Fruit fly (Drosophila melanogaster) whole organism, embryonic: ENCODE data around the gene Fam92.

Source experiments
- B-H1 ChIP-seq: fragments of 200-800 bp; sonication (Bioruptor generic); IDR thresholded peaks from 3 replicates; pipeline ENCODE4 v1.3.6; 2022; ENCODE audit warnings: missing biosample characterization, missing genetic modification characterization
- B-H2 ChIP-seq: fragments of 200-800 bp; sonication (Bioruptor generic); optimal IDR thresholded peaks from 2 replicates; lab custom pipeline; 2018; ENCODE audit warnings: missing biosample characterization, mild to moderate bottlenecking, missing genetic modification characterization
- CG10267 ChIP-seq: fragments of 200-800 bp; sonication (Bioruptor generic); optimal IDR thresholded peaks from 2 replicates; lab custom pipeline; 2018; ENCODE audit warnings: missing biosample characterization, mild to moderate bottlenecking, missing genetic modification characterization, moderate library complexity
- CG11398 ChIP-seq: fragments of 200-800 bp; sonication (Bioruptor generic); optimal IDR thresholded peaks from 2 replicates; lab custom pipeline; 2016; ENCODE audit warnings: missing biosample characterization, missing genetic modification characterization
- CG12071 ChIP-seq: fragments of 200-800 bp; sonication (Bioruptor generic); optimal IDR thresholded peaks from 3 replicates; lab custom pipeline; 2018; ENCODE audit warnings: missing biosample characterization, mild to moderate bottlenecking, missing genetic modification characterization
- CG1529 ChIP-seq: fragments of 200-800 bp; sonication (Bioruptor generic); optimal IDR thresholded peaks from 3 replicates; lab custom pipeline; 2018; ENCODE audit warnings: missing biosample characterization, missing genetic modification characterization
- CG16815 ChIP-seq: fragments of 200-800 bp; sonication (Bioruptor generic); optimal IDR thresholded peaks from 3 replicates; lab custom pipeline; 2017; ENCODE audit warnings: missing biosample characterization, mild to moderate bottlenecking, missing genetic modification characterization
- CG17612 ChIP-seq: fragments of 200-800 bp; sonication (Bioruptor generic); IDR thresholded peaks from 2 replicates; pipeline ENCODE4 v1.3.6; 2022; ENCODE audit warnings: missing biosample characterization, missing genetic modification characterization
- CG1792 ChIP-seq: fragments of 200-800 bp; sonication (Bioruptor generic); optimal IDR thresholded peaks from 2 replicates; lab custom pipeline; 2016; ENCODE audit warnings: missing biosample characterization, missing genetic modification characterization
- CG18599 ChIP-seq: fragments of 200-800 bp; sonication (Bioruptor generic); optimal IDR thresholded peaks from 3 replicates; lab custom pipeline; 2017; ENCODE audit warnings: missing biosample characterization, missing genetic modification characterization, mild to moderate bottlenecking, moderate library complexity, missing genetic modification reagents
- CG31224 ChIP-seq: fragments of 200-800 bp; sonication (Bioruptor generic); IDR thresholded peaks from 2 replicates; pipeline ENCODE4 v1.3.6; 2022; ENCODE audit warnings: missing biosample characterization, missing genetic modification characterization
- CG3281 ChIP-seq: fragments of 200-800 bp; sonication (Bioruptor generic); optimal IDR thresholded peaks from 3 replicates; lab custom pipeline; 2017; ENCODE audit warnings: missing biosample characterization, mild to moderate bottlenecking, missing genetic modification characterization
- CG5953 ChIP-seq: fragments of 200-800 bp; sonication (Bioruptor generic); IDR thresholded peaks from 2 replicates; pipeline ENCODE4 v1.3.6; 2022; ENCODE audit warnings: missing biosample characterization, missing genetic modification characterization
- CG6683 ChIP-seq: fragments of 200-800 bp; sonication (Bioruptor generic); optimal IDR thresholded peaks from 2 replicates; lab custom pipeline; 2017; ENCODE audit warnings: missing biosample characterization, mild to moderate bottlenecking, missing genetic modification characterization, missing genetic modification reagents
- CG7745 ChIP-seq: fragments of 200-800 bp; sonication (Bioruptor generic); optimal IDR thresholded peaks from 2 replicates; lab custom pipeline; 2018; ENCODE audit warnings: missing biosample characterization, mild to moderate bottlenecking, missing genetic modification characterization, moderate library complexity
- CG8359 ChIP-seq: fragments of 200-800 bp; sonication (Bioruptor generic); optimal IDR thresholded peaks from 2 replicates; lab custom pipeline; 2017; ENCODE audit warnings: missing biosample characterization, mild to moderate bottlenecking, missing genetic modification characterization, borderline replicate concordance
- CG8944 ChIP-seq: fragments of 200-800 bp; sonication (Bioruptor generic); optimal IDR thresholded peaks from 3 replicates; lab custom pipeline; 2016; ENCODE audit warnings: missing biosample characterization, missing genetic modification characterization
- CoRest ChIP-seq: fragments of 200-800 bp; sonication (Bioruptor generic); optimal IDR thresholded peaks from 3 replicates; lab custom pipeline; 2018; ENCODE audit warnings: missing biosample characterization, mild to moderate bottlenecking, missing genetic modification characterization, moderate library complexity
- Dip3 ChIP-seq: fragments of 200-800 bp; sonication (Bioruptor generic); optimal IDR thresholded peaks from 3 replicates; lab custom pipeline; 2016; ENCODE audit warnings: missing biosample characterization, missing genetic modification characterization
- Dp ChIP-seq: fragments of 200-800 bp; sonication (Bioruptor generic); optimal IDR thresholded peaks from 2 replicates; lab custom pipeline; 2018; ENCODE audit warnings: missing biosample characterization, mild to moderate bottlenecking, missing genetic modification characterization, moderate library complexity
- E2f2 ChIP-seq: fragments of 200-800 bp; sonication (Bioruptor generic); IDR thresholded peaks from 2 replicates; pipeline ENCODE4 v1.3.6; 2022; ENCODE audit warnings: missing biosample characterization, missing genetic modification characterization
- Hr78 ChIP-seq, 2 experiments: fragments of 200-800 bp in 1 of 2; fragments of >200 bp in 1 of 2; sonication (Bioruptor generic) in 1 of 2; optimal IDR thresholded peaks; 2 replicates each; lab custom pipeline; 2017 to 2019; ENCODE audit warnings: missing biosample characterization in 2 of 2, missing genetic modification characterization in 2 of 2, mild to moderate bottlenecking in 1 of 2, moderate library complexity in 1 of 2
- MTF-1 ChIP-seq: fragments of 200-800 bp; sonication (Bioruptor generic); optimal IDR thresholded peaks from 2 replicates; lab custom pipeline; 2018; ENCODE audit warnings: missing biosample characterization, mild to moderate bottlenecking, missing genetic modification characterization, borderline replicate concordance
- Nf-YC ChIP-seq: fragments of 200-800 bp; optimal IDR thresholded peaks from 3 replicates; lab custom pipeline; 2019; ENCODE audit warnings: missing biosample characterization, mild to moderate bottlenecking, missing genetic modification characterization, moderate library complexity
- Pdp1 ChIP-seq, 2 experiments: fragments of 200-800 bp; sonication (Bioruptor generic); optimal IDR thresholded peaks; 3 replicates each; lab custom pipeline; 2016; ENCODE audit warnings: missing biosample characterization in 2 of 2, missing genetic modification characterization in 2 of 2, mild to moderate bottlenecking in 1 of 2, moderate library complexity in 1 of 2
- Sox102F ChIP-seq: fragments of 200-800 bp; sonication (Bioruptor generic); optimal IDR thresholded peaks from 2 replicates; lab custom pipeline; 2018; ENCODE audit warnings: missing biosample characterization, mild to moderate bottlenecking, missing genetic modification characterization, moderate library complexity
- ara ChIP-seq: fragments of 200-800 bp; sonication (Bioruptor generic); IDR thresholded peaks from 2 replicates; pipeline ENCODE4 v1.3.6; 2022; ENCODE audit warnings: missing biosample characterization, missing genetic modification characterization
- az2 ChIP-seq: fragments of 200-800 bp; sonication (Bioruptor generic); optimal IDR thresholded peaks from 3 replicates; lab custom pipeline; 2016; ENCODE audit warnings: missing biosample characterization, missing genetic modification characterization
- crp ChIP-seq, 2 experiments: fragments of 200-800 bp; sonication (Bioruptor generic); optimal IDR thresholded peaks; 2 replicates in 1 of 2; 3 replicates in 1 of 2; lab custom pipeline; 2017; ENCODE audit warnings: missing biosample characterization in 2 of 2, missing genetic modification characterization in 2 of 2, mild to moderate bottlenecking in 1 of 2, moderate library complexity in 1 of 2
- cwo ChIP-seq: fragments of 200-800 bp; sonication (Bioruptor generic); optimal IDR thresholded peaks from 3 replicates; lab custom pipeline; 2017; ENCODE audit warnings: missing biosample characterization, missing genetic modification characterization, mild to moderate bottlenecking, moderate library complexity, missing genetic modification reagents
- dmrt11E ChIP-seq: fragments of 200-800 bp; sonication (Bioruptor generic); optimal IDR thresholded peaks from 3 replicates; lab custom pipeline; 2018; ENCODE audit warnings: missing biosample characterization, mild to moderate bottlenecking, missing genetic modification characterization, moderate library complexity
- exex ChIP-seq: fragments of 200-800 bp; sonication (Bioruptor generic); optimal IDR thresholded peaks from 4 replicates; lab custom pipeline; 2018; ENCODE audit warnings: missing biosample characterization, mild to moderate bottlenecking, missing genetic modification characterization, moderate library complexity
- h ChIP-seq: fragments of >200 bp; optimal IDR thresholded peaks from 2 replicates; lab custom pipeline; 2017
- ken ChIP-seq: fragments of 200-800 bp; sonication (Bioruptor generic); IDR thresholded peaks from 3 replicates; pipeline ENCODE4 v1.3.6; 2022; ENCODE audit warnings: missing biosample characterization, missing genetic modification characterization
- lbe ChIP-seq: fragments of 200-800 bp; sonication (Bioruptor generic); optimal IDR thresholded peaks from 2 replicates; lab custom pipeline; 2016; ENCODE audit warnings: missing biosample characterization, mild to moderate bottlenecking, missing genetic modification characterization
- mam ChIP-seq: fragments of 200-800 bp; sonication (Bioruptor generic); optimal IDR thresholded peaks from 3 replicates; lab custom pipeline; 2016; ENCODE audit warnings: missing biosample characterization, missing genetic modification characterization
- mld ChIP-seq: fragments of 200-800 bp; sonication (Bioruptor generic); IDR thresholded peaks from 3 replicates; pipeline ENCODE4 v1.3.6; 2022; ENCODE audit warnings: missing biosample characterization, missing genetic modification characterization; ENCODE audit not compliant: partially characterized antibody
- pzg ChIP-seq: fragments of 200-800 bp; sonication (Bioruptor generic); optimal IDR thresholded peaks from 3 replicates; lab custom pipeline; 2018; ENCODE audit warnings: missing biosample characterization, mild to moderate bottlenecking, missing genetic modification characterization, moderate library complexity
- rib ChIP-seq: fragments of 200-800 bp; sonication (Bioruptor generic); IDR thresholded peaks from 2 replicates; pipeline ENCODE4 v1.3.6; 2022; ENCODE audit warnings: missing biosample characterization, missing genetic modification characterization
- ro ChIP-seq: fragments of 200-800 bp; sonication (Bioruptor generic); IDR thresholded peaks from 2 replicates; pipeline ENCODE4 v1.3.6; 2022; ENCODE audit warnings: missing biosample characterization, missing genetic modification characterization
- sc ChIP-seq, 3 experiments: fragments of >200 bp in 2 of 3; fragments of 200-800 bp in 1 of 3; sonication (Bioruptor generic) in 1 of 3; optimal IDR thresholded peaks; 2 replicates in 2 of 3; 3 replicates in 1 of 3; lab custom pipeline; 2017; ENCODE audit warnings: mild to moderate bottlenecking in 1 of 3, missing biosample characterization in 1 of 3, missing genetic modification characterization in 1 of 3, missing genetic modification reagents in 1 of 3
- sd ChIP-seq: fragments of 200-800 bp; sonication (Bioruptor generic); optimal IDR thresholded peaks from 3 replicates; lab custom pipeline; 2018; ENCODE audit warnings: missing biosample characterization, mild to moderate bottlenecking, missing genetic modification characterization, moderate library complexity
- sens ChIP-seq: fragments of 200-800 bp; sonication (Bioruptor generic); peaks from one replicate; lab custom pipeline; 2016; ENCODE audit warnings: missing biosample characterization, missing genetic modification characterization
- seq ChIP-seq: fragments of 200-800 bp; sonication (Bioruptor generic); IDR thresholded peaks from 2 replicates; pipeline ENCODE4 v1.3.6; 2022; ENCODE audit warnings: missing biosample characterization, missing genetic modification characterization
- sisA ChIP-seq: fragments of 200-800 bp; sonication (Bioruptor generic); IDR thresholded peaks from 2 replicates; pipeline ENCODE4 v1.3.6; 2022; ENCODE audit warnings: missing biosample characterization, missing genetic modification characterization
- tna ChIP-seq: fragments of 200-800 bp; sonication (Bioruptor generic); IDR thresholded peaks from 2 replicates; pipeline ENCODE4 v1.3.6; 2022; ENCODE audit warnings: missing biosample characterization, missing genetic modification characterization; ENCODE audit not compliant: partially characterized antibody
- trem ChIP-seq: fragments of 200-800 bp; optimal IDR thresholded peaks from 3 replicates; lab custom pipeline; 2019; ENCODE audit warnings: missing biosample characterization, mild to moderate bottlenecking, missing genetic modification characterization, moderate library complexity
- unpg ChIP-seq: fragments of 200-800 bp; sonication (Bioruptor generic); optimal IDR thresholded peaks from 3 replicates; lab custom pipeline; 2018; ENCODE audit warnings: missing biosample characterization, mild to moderate bottlenecking, missing genetic modification characterization, moderate library complexity
- zen2 ChIP-seq: fragments of 200-800 bp; sonication (Bioruptor generic); IDR thresholded peaks from 3 replicates; pipeline ENCODE4 v1.3.6; 2022; ENCODE audit warnings: missing biosample characterization, missing genetic modification characterization; ENCODE audit not compliant: partially characterized antibody

The Fam92 gene

DNA sequence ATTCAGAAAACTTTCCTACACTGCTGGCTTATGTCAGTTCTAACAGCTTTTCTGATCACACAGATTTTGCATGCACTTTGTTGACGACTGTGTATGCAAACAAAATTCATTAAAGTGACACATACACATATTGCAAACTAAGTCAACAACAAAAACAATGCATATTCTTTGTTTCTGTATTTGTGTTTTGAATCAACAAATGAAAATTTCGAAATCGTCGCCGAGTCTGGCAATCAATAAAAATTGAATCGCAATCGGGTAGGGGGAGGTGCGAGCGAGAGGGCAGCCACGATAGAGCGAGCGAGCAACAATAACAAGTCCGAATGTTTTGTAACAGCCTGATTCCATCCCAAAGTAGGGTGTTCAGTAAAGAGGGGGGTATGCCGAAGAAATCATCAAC, 38.3 kb downstream of the Fam92 start (continued):
- TF ChIP-seq sd (tag; lab: Kevin White, UChicago) (peak; percentile 7), E2f2 (GFP tag; lab: Robert Waterston, UW) (no peak), B-H1 (no peak), CG11398 (GFP tag; lab: Kevin White, UChicago) (peak; percentile 5), CG6683 (GFP tag; lab: Kevin White, UChicago) (peak; percentile 3), dmrt11E (no peak), sisA (GFP tag; lab: Robert Waterston, UW) (no peak), CG10267 (tag; lab: Kevin White, UChicago) (no peak), exex (tag; lab: Kevin White, UChicago) (peak; percentile 54), ken (GFP tag; lab: Robert Waterston, UW) (no peak), az2 (GFP tag; lab: Kevin White, UChicago) (peak; percentile 18), pzg (GFP tag; lab: Kevin White, UChicago) (no peak), Sox102F (GFP tag; lab: Kevin White, UChicago) (peak; percentile 27), CG1792 (GFP tag; lab: Kevin White, UChicago) (peak; percentile 16), MTF-1 (GFP tag; lab: Kevin White, UChicago) (no peak), cwo (peak; percentile 48), CG8944 (GFP tag; lab: Kevin White, UChicago) (peak; percentile 11), Dp (GFP tag; lab: Kevin White, UChicago) (no peak), B-H2 (peak; percentile 1), CG18599 (GFP tag; lab: Kevin White, UChicago) (peak; percentile 64), CG16815 (GFP tag; lab: Kevin White, UChicago) (no peak), CoRest (tag; lab: Kevin White, UChicago) (no peak), tna (GFP tag; lab: Robert Waterston, UW) (no peak), Dip3 (GFP tag; lab: Kevin White, UChicago) (no peak), sens (GFP tag; lab: Kevin White, UChicago) (peak; percentile 68), CG8359 (peak; percentile 39)

DNA sequence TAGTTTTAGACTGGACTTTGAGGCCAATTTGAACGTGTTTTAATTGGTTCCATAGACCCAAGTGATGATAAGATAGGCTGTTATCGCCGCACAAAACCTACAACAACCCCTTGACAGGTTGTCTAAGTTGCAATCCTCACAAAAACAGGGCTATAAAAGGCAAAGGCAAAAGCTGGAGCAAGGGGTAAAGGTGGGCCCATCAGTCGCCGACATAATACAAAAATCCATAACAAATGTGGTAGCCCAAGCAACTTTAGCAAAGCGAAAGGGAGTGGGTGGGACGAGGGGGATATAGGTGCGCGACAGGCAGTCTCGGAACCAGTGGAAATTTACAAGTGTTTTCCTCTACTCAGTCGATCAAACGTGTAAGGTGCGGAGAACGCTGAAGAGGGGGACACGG, 39.4 kb downstream of the Fam92 start:
- TF ChIP-seq Pdp1 (GFP tag; optimal IDR thresholded peaks at IDR 0.05; lab: Kevin White, UChicago) (peak in 1 of 2 experiments; percentile 1), h (no peak), CG12071 (GFP tag; lab: Kevin White, UChicago) (peak; percentile 30), seq (GFP tag; lab: Robert Waterston, UW) (0 out of 2 replicates have a peak, but pooled peaks have one; percentile 22), Nf-YC (tag; lab: Kevin White, UChicago) (peak; percentile 2), exex (tag; lab: Kevin White, UChicago) (peak; percentile 73), ara (GFP tag; lab: Robert Waterston, UW) (no peak), unpg (no peak), trem (no peak), sc (optimal IDR thresholded peaks at IDR 0.05; lab: Kevin White, UChicago) (no peak), sc (GFP tag; optimal IDR thresholded peaks at IDR 0.05; lab: Kevin White, UChicago) (no peak), rib (GFP tag; lab: Robert Waterston, UW) (peak; percentile 43; the same call in 1 of the 2 replicates), Hr78 (GFP tag; optimal IDR thresholded peaks at IDR 0.05; lab: Kevin White, UChicago) (peak in 1 of 2 experiments; percentile 4), CG31224 (GFP tag; lab: Robert Waterston, UW) (no peak), CG5953 (GFP tag; lab: Robert Waterston, UW) (0 out of 2 replicates have a peak, but pooled peaks have one; percentile 8), lbe (GFP tag; lab: Kevin White, UChicago) (no peak), mld (GFP tag; lab: Robert Waterston, UW) (no peak), ro (GFP tag; lab: Robert Waterston, UW) (no peak), crp (GFP tag; optimal IDR thresholded peaks at IDR 0.05; lab: Kevin White, UChicago) (no peak), CG3281 (GFP tag; lab: Kevin White, UChicago) (peak; percentile 5), mam (GFP tag; lab: Kevin White, UChicago) (no peak), CG17612 (GFP tag; lab: Robert Waterston, UW) (no peak), CG1529 (no peak), CG7745 (tag; lab: Kevin White, UChicago) (no peak), zen2 (GFP tag; lab: Robert Waterston, UW) (no peak)
